Worm (Caenorhabditis elegans): ENCODE measurements around the gene srb-6.

Gene srb-6

ce11 chrII:10242294-10242693 lies 47.6 kb downstream of the srb-6 start, which contains the start of gene mrps-14:
Gene mrps-14 (minus strand): TSS chrII:10242490.
- TF ChIP-seq ets-4 (tag; optimal IDR thresholded peaks at IDR 0.05) (no peak), C08G9.2 (tag; optimal IDR thresholded peaks at IDR 0.05) (no peak), ceh-18 (tag; optimal IDR thresholded peaks at IDR 0.05) (no peak), hlh-6 (tag; optimal IDR thresholded peaks at IDR 0.05) (no peak), mec-3 (tag; optimal IDR thresholded peaks at IDR 0.05; ENCODE audit: borderline replicate concordance) (no peak), hlh-13 (GFP tag; optimal IDR thresholded peaks at IDR 0.05) (no peak), syd-9 (tag; optimal IDR thresholded peaks at IDR 0.05) (no peak), unc-86 (tag; optimal IDR thresholded peaks at IDR 0.05) (no peak), fkh-10 (GFP tag; optimal IDR thresholded peaks at IDR 0.05) (no peak), che-1 (tag; optimal IDR thresholded peaks at IDR 0.05) (no peak), Y22D7AL.16 (tag; optimal IDR thresholded peaks at IDR 0.05) (no peak), K02D7.2 (tag; optimal IDR thresholded peaks at IDR 0.05) (no peak), pat-9 (tag; optimal IDR thresholded peaks at IDR 0.05) (no peak), pax-1 (tag; optimal IDR thresholded peaks at IDR 0.05) (no peak), K09A11.1 (tag; optimal IDR thresholded peaks at IDR 0.05; ENCODE audit: insufficient read depth) (no peak)

- no peak for TF ChIP-seq pha-2 (tag; optimal IDR thresholded peaks at IDR 0.05)
- no peak for TF ChIP-seq pag-3 (tag; optimal IDR thresholded peaks at IDR 0.05; ENCODE audit: borderline replicate concordance)
- no peak for TF ChIP-seq ceh-48 (tag; optimal IDR thresholded peaks at IDR 0.05)
- no peak for TF ChIP-seq rnt-1 (tag; optimal IDR thresholded peaks at IDR 0.05)
- TF ChIP-seq elt-4 (tag; optimal IDR thresholded peaks at IDR 0.05): no peak
- no peak for TF ChIP-seq hlh-30 (tag; optimal IDR thresholded peaks at IDR 0.05; ENCODE audit: insufficient read depth)
- no peak for TF ChIP-seq ceh-9 (tag; optimal IDR thresholded peaks at IDR 0.05)
- TF ChIP-seq sdc-2 (tag; optimal IDR thresholded peaks at IDR 0.05): no peak
- TF ChIP-seq C38D4.7 (GFP tag; optimal IDR thresholded peaks at IDR 0.05): no peak
- TF ChIP-seq gmeb-2 (tag; optimal IDR thresholded peaks at IDR 0.05): no peak
These were observed 50.9 kb downstream of the srb-6 start for ce11 chrII:10245612-10246011.
